Worm (Caenorhabditis elegans) whole organism, mixed stage, embryonic: Measurements from ENCODE around the gene idpc-4.

Experiments
- M03D4.4 ChIP-seq: sonication (generic microtip); optimal IDR thresholded peaks from 2 replicates; lab custom pipeline; 2017; ENCODE audit warnings: mild to moderate bottlenecking, missing genetic modification characterization, missing compliant biosample characterization
- bed-3 ChIP-seq: fragments of 200-800 bp; sonication (Bioruptor generic); optimal IDR thresholded peaks from 3 replicates; lab custom pipeline; 2018; ENCODE audit warnings: mild to moderate bottlenecking, missing genetic modification characterization, moderate library complexity, missing compliant biosample characterization
- blmp-1 ChIP-seq: fragments of 150-350 bp; optimal IDR thresholded peaks from 2 replicates; lab custom pipeline; 2014; ENCODE audit warnings: missing biosample characterization, missing genetic modification characterization
- ceh-39 ChIP-seq: fragments of 150-350 bp; optimal IDR thresholded peaks from 2 replicates; lab custom pipeline; 2014; ENCODE audit warnings: missing biosample characterization, missing genetic modification characterization
- ceh-43 ChIP-seq: fragments of 200-800 bp; sonication (Bioruptor generic); optimal IDR thresholded peaks from 2 replicates; lab custom pipeline; 2018; ENCODE audit warnings: mild to moderate bottlenecking, missing genetic modification characterization, moderate library complexity, missing compliant biosample characterization
- ceh-83 ChIP-seq: fragments of 200-800 bp; sonication (Bioruptor generic); optimal IDR thresholded peaks from 2 replicates; lab custom pipeline; 2018; ENCODE audit warnings: mild to moderate bottlenecking, missing genetic modification characterization, missing compliant biosample characterization
- ces-1 ChIP-seq: fragments of 150-350 bp; optimal IDR thresholded peaks from 2 replicates; lab custom pipeline; 2014; ENCODE audit warnings: missing biosample characterization, missing genetic modification reagents, missing genetic modification characterization
- elt-1 ChIP-seq: sonication (generic microtip); optimal IDR thresholded peaks from 2 replicates; lab custom pipeline; 2017; ENCODE audit warnings: missing genetic modification characterization, mild to moderate bottlenecking, missing compliant biosample characterization, antibody characterized with exemption, moderate library complexity, borderline replicate concordance; ENCODE audit not compliant: insufficient read depth
- elt-3 ChIP-seq: fragments of 150-350 bp; optimal IDR thresholded peaks from 2 replicates; lab custom pipeline; 2014; ENCODE audit warnings: missing biosample characterization, missing genetic modification characterization
- flh-1 ChIP-seq: fragments of 200-800 bp; sonication (Bioruptor generic); optimal IDR thresholded peaks from 2 replicates; lab custom pipeline; 2018; ENCODE audit warnings: mild to moderate bottlenecking, missing genetic modification characterization, moderate library complexity, missing compliant biosample characterization
- ham-2 ChIP-seq: fragments of 200-800 bp; sonication (Bioruptor generic); optimal IDR thresholded peaks from 2 replicates; lab custom pipeline; 2018; ENCODE audit warnings: mild to moderate bottlenecking, missing genetic modification characterization, missing compliant biosample characterization
- hlh-1 ChIP-seq: fragments of 150-350 bp; optimal IDR thresholded peaks from 2 replicates; lab custom pipeline; 2014; ENCODE audit warnings: missing biosample characterization, missing genetic modification reagents, missing genetic modification characterization
- lin-13 ChIP-seq: fragments of 150-350 bp; optimal IDR thresholded peaks from 2 replicates; lab custom pipeline; 2014; ENCODE audit warnings: missing biosample characterization, missing genetic modification characterization
- lsy-2 ChIP-seq: fragments of 150-350 bp; optimal IDR thresholded peaks from 2 replicates; lab custom pipeline; 2014; ENCODE audit warnings: missing biosample characterization, missing genetic modification characterization
- mab-5 ChIP-seq: fragments of 150-350 bp; optimal IDR thresholded peaks from 2 replicates; lab custom pipeline; 2014; ENCODE audit warnings: missing biosample characterization, missing genetic modification characterization
- mep-1 ChIP-seq: fragments of 150-350 bp; optimal IDR thresholded peaks from 2 replicates; lab custom pipeline; 2017; ENCODE audit warnings: missing biosample characterization, missing genetic modification reagents, missing genetic modification characterization, inconsistent platforms
- mls-2 ChIP-seq: sonication (generic microtip); optimal IDR thresholded peaks from 2 replicates; lab custom pipeline; 2016; ENCODE audit warnings: mild to moderate bottlenecking, missing genetic modification characterization, moderate library complexity, missing compliant biosample characterization
- nhr-2 ChIP-seq: fragments of 150-350 bp; optimal IDR thresholded peaks from 2 replicates; lab custom pipeline; 2014; ENCODE audit warnings: missing biosample characterization, missing genetic modification characterization
- nhr-237 ChIP-seq: fragments of 150-350 bp; optimal IDR thresholded peaks from 2 replicates; lab custom pipeline; 2014; ENCODE audit warnings: missing biosample characterization, missing genetic modification characterization
- nhr-28 ChIP-seq: fragments of 150-350 bp; optimal IDR thresholded peaks from 2 replicates; lab custom pipeline; 2014; ENCODE audit warnings: missing biosample characterization, missing genetic modification characterization
- nhr-76 ChIP-seq: sonication (generic microtip); optimal IDR thresholded peaks from 2 replicates; lab custom pipeline; 2017; ENCODE audit warnings: missing biosample characterization, missing genetic modification characterization
- pha-4 ChIP-seq: fragments of 150-350 bp; optimal IDR thresholded peaks from 2 replicates; lab custom pipeline; 2018; ENCODE audit warnings: missing biosample characterization, missing genetic modification reagents, missing genetic modification characterization
- sem-2 ChIP-seq: fragments of 200-800 bp; sonication (Bioruptor generic); optimal IDR thresholded peaks from 2 replicates; lab custom pipeline; 2018; ENCODE audit warnings: mild to moderate bottlenecking, missing genetic modification characterization, missing compliant biosample characterization
- snpc-4 ChIP-seq: fragments of 150-350 bp; optimal IDR thresholded peaks from 2 replicates; lab custom pipeline; 2014; ENCODE audit warnings: missing biosample characterization, missing genetic modification characterization
- sptf-1 ChIP-seq: sonication (generic microtip); optimal IDR thresholded peaks from 2 replicates; lab custom pipeline; 2017; ENCODE audit warnings: mild to moderate bottlenecking, missing genetic modification characterization, moderate library complexity, missing compliant biosample characterization
- tbx-8 ChIP-seq: fragments of 200-800 bp; sonication (Bioruptor generic); optimal IDR thresholded peaks from 2 replicates; lab custom pipeline; 2018; ENCODE audit warnings: mild to moderate bottlenecking, missing genetic modification characterization, moderate library complexity, missing compliant biosample characterization
- unc-120 ChIP-seq: sonication (generic microtip); optimal IDR thresholded peaks from 2 replicates; lab custom pipeline; 2017; ENCODE audit warnings: missing genetic modification characterization, missing compliant biosample characterization; ENCODE audit not compliant: poor library complexity, severe bottlenecking
- unc-39 ChIP-seq: fragments of 150-350 bp; optimal IDR thresholded peaks from 2 replicates; lab custom pipeline; 2014; ENCODE audit warnings: missing biosample characterization, missing genetic modification characterization
- unc-62 ChIP-seq: fragments of 150-350 bp; optimal IDR thresholded peaks from 2 replicates; lab custom pipeline; 2014; ENCODE audit warnings: missing biosample characterization, missing genetic modification reagents, missing genetic modification characterization
- zip-8 ChIP-seq: fragments of 150-350 bp; optimal IDR thresholded peaks from 2 replicates; lab custom pipeline; 2014; ENCODE audit warnings: missing biosample characterization, missing genetic modification characterization
- ztf-11 ChIP-seq: fragments of 150-350 bp; optimal IDR thresholded peaks from 2 replicates; lab custom pipeline; 2014; ENCODE audit warnings: missing biosample characterization, missing genetic modification characterization

The idpc-4 gene

ce11 chrV:9584263-9584662 lies 41.0 kb upstream of the idpc-4 start:
- no peak for TF ChIP-seq unc-39 (tag; lab: Kevin White, UChicago)
- TF ChIP-seq nhr-2 (tag; lab: Kevin White, UChicago) = no peak
- TF ChIP-seq sptf-1 (tag; lab: Kevin White, UChicago) = no peak
- TF ChIP-seq unc-62 (GFP tag; lab: Kevin White, UChicago) = no peak
- no peak for TF ChIP-seq ceh-83 (GFP tag; lab: Kevin White, UChicago)
- TF ChIP-seq hlh-1 (tag; lab: Kevin White, UChicago) = no peak
- TF ChIP-seq snpc-4 (tag; lab: Kevin White, UChicago) = no peak
- TF ChIP-seq nhr-237 (tag; lab: Kevin White, UChicago) = no peak
- TF ChIP-seq ham-2 (GFP tag; lab: Kevin White, UChicago) = no peak

- no peak for TF ChIP-seq ces-1 (GFP tag; lab: Kevin White, UChicago)
- no peak for TF ChIP-seq mls-2 (tag; lab: Kevin White, UChicago)
- no peak for TF ChIP-seq nhr-76 (tag; lab: Kevin White, UChicago)
- TF ChIP-seq elt-1 (tag; lab: Kevin White, UChicago) = peak; percentile 63
- no peak for TF ChIP-seq pha-4 (tag; lab: Kevin White, UChicago)
- TF ChIP-seq sptf-1 (tag; lab: Kevin White, UChicago) = no peak
Measured at ce11 chrV:9587619-9588018, 37.6 kb upstream of the idpc-4 start.

ce11 chrV:9588574-9588973 lies 36.6 kb upstream of the idpc-4 start:
- no peak for TF ChIP-seq ceh-39
- peak; percentile 36 for TF ChIP-seq elt-1 (tag; lab: Kevin White, UChicago)
- no peak for TF ChIP-seq nhr-28 (tag; lab: Kevin White, UChicago)
- no peak for TF ChIP-seq ceh-83 (GFP tag; lab: Kevin White, UChicago)
- TF ChIP-seq, all 35 proteins: peak for 1

ce11 chrV:9590317-9590716 lies 34.9 kb upstream of the idpc-4 start, which contains the start of gene K09G1.2:
Gene K09G1.2 (plus strand): TSS chrV:9590617.
- TF ChIP-seq mls-2 (tag; lab: Kevin White, UChicago) = no peak
- TF ChIP-seq elt-3 (tag; lab: Kevin White, UChicago) = no peak
- no peak for TF ChIP-seq ceh-83 (GFP tag; lab: Kevin White, UChicago)
- no peak for TF ChIP-seq nhr-28 (tag; lab: Kevin White, UChicago)
- TF ChIP-seq snpc-4 (tag; lab: Kevin White, UChicago) = no peak
- TF ChIP-seq tbx-8 (GFP tag; lab: Kevin White, UChicago) = no peak
- no peak for TF ChIP-seq sem-2 (GFP tag; lab: Kevin White, UChicago)
- no peak for TF ChIP-seq mab-5 (tag; lab: Kevin White, UChicago)
- TF ChIP-seq nhr-76 (tag; lab: Kevin White, UChicago) = no peak
- TF ChIP-seq sptf-1 (tag; lab: Kevin White, UChicago) = no peak
- no peak for TF ChIP-seq ztf-11 (tag; lab: Kevin White, UChicago)
- no peak for TF ChIP-seq hlh-1 (tag; lab: Kevin White, UChicago)
- no peak for TF ChIP-seq unc-120 (tag; lab: Kevin White, UChicago)
- no peak for TF ChIP-seq unc-62 (GFP tag; lab: Kevin White, UChicago)
- TF ChIP-seq bed-3 = no peak
- TF ChIP-seq mep-1 (tag; lab: Kevin White, UChicago) = no peak
- no peak for TF ChIP-seq blmp-1
- no peak for TF ChIP-seq ces-1 (GFP tag; lab: Kevin White, UChicago)
- TF ChIP-seq nhr-2 (tag; lab: Kevin White, UChicago) = no peak
- TF ChIP-seq lin-13 (tag; lab: Kevin White, UChicago) = no peak

- TF ChIP-seq elt-1 (tag; lab: Kevin White, UChicago) (no peak), M03D4.4 (tag; lab: Kevin White, UChicago) (no peak), unc-120 (tag; lab: Kevin White, UChicago) (no peak)
Measured at ce11 chrV:9608256-9608655, 17.0 kb upstream of the idpc-4 start, which contains the start of gene dop-2. Gene dop-2 (plus strand): TSS chrV:9608556.

- TF ChIP-seq flh-1 (GFP tag; lab: Kevin White, UChicago) (no peak), sptf-1 (tag; lab: Kevin White, UChicago) (no peak), nhr-76 (tag; lab: Kevin White, UChicago) (no peak), M03D4.4 (tag; lab: Kevin White, UChicago) (no peak), mab-5 (tag; lab: Kevin White, UChicago) (no peak), zip-8 (tag; lab: Kevin White, UChicago) (no peak), hlh-1 (tag; lab: Kevin White, UChicago) (no peak), nhr-237 (tag; lab: Kevin White, UChicago) (no peak), tbx-8 (GFP tag; lab: Kevin White, UChicago) (no peak), ceh-43 (no peak), nhr-2 (tag; lab: Kevin White, UChicago) (no peak), snpc-4 (tag; lab: Kevin White, UChicago) (no peak), ceh-39 (no peak), lsy-2 (tag; lab: Kevin White, UChicago) (no peak)
Measured at ce11 chrV:9609217-9609616, 16.0 kb upstream of the idpc-4 start.
